Fruit fly (Drosophila melanogaster) whole organism, wandering third instar larva: Measurements from ENCODE around the gene CG33639.

Source experiments
- Abd-B ChIP-seq: fragments of >200 bp; optimal IDR thresholded peaks from 2 replicates; lab custom pipeline; 2017; ENCODE audit warnings: missing biosample characterization, missing genetic modification characterization
- CG32264 ChIP-seq: fragments of 200-800 bp; sonication (Bioruptor generic); optimal IDR thresholded peaks from 2 replicates; lab custom pipeline; 2016; ENCODE audit warnings: missing biosample characterization, missing genetic modification characterization
- CG9705 ChIP-seq: fragments of 200-800 bp; sonication (Bioruptor generic); optimal IDR thresholded peaks from 2 replicates; lab custom pipeline; 2018; ENCODE audit warnings: missing biosample characterization, mild to moderate bottlenecking, missing genetic modification characterization
- Dfd ChIP-seq: fragments of >200 bp; optimal IDR thresholded peaks from 2 replicates; lab custom pipeline; 2017; ENCODE audit warnings: missing biosample characterization, missing genetic modification characterization
- HLH106 ChIP-seq: fragments of 200-800 bp; optimal IDR thresholded peaks from 3 replicates; lab custom pipeline; 2019; ENCODE audit warnings: missing biosample characterization, mild to moderate bottlenecking, missing genetic modification characterization, moderate library complexity
- Hnf4 ChIP-seq: fragments of 200-800 bp; sonication (Bioruptor generic); optimal IDR thresholded peaks from 2 replicates; lab custom pipeline; 2016; ENCODE audit warnings: missing biosample characterization, mild to moderate bottlenecking, missing genetic modification characterization
- Hr83 ChIP-seq: fragments of 200-300 bp; sonication (Bioruptor generic); optimal IDR thresholded peaks from 2 replicates; lab custom pipeline; 2016; ENCODE audit warnings: missing biosample characterization, mild to moderate bottlenecking, missing genetic modification characterization, moderate library complexity; ENCODE audit not compliant: poor library complexity, severe bottlenecking
- Mio ChIP-seq: sonication (Bioruptor generic); optimal IDR thresholded peaks from 2 replicates; lab custom pipeline; 2016; ENCODE audit warnings: missing biosample characterization, missing genetic modification characterization
- Myc ChIP-seq: fragments of >200 bp; optimal IDR thresholded peaks from 2 replicates; lab custom pipeline; 2017
- N ChIP-seq: fragments of >200 bp; optimal IDR thresholded peaks from 2 replicates; lab custom pipeline; 2018; ENCODE audit warnings: missing biosample characterization, missing external identifiers, missing genetic modification characterization
- OdsH ChIP-seq: fragments of 200-800 bp; sonication (Bioruptor generic); optimal IDR thresholded peaks from 2 replicates; lab custom pipeline; 2016; ENCODE audit warnings: missing biosample characterization, mild to moderate bottlenecking, missing genetic modification characterization
- Rel ChIP-seq, 2 experiments: fragments of 200-800 bp; sonication (Bioruptor generic) in 1 of 2; optimal IDR thresholded peaks; 2 replicates in 1 of 2; 3 replicates in 1 of 2; lab custom pipeline; 2016 to 2019; ENCODE audit warnings: mild to moderate bottlenecking in 2 of 2, missing biosample characterization in 2 of 2, missing genetic modification characterization in 2 of 2, moderate library complexity in 1 of 2
- Sp1 ChIP-seq: fragments of 200-800 bp; sonication (Bioruptor generic); optimal IDR thresholded peaks from 3 replicates; lab custom pipeline; 2019; ENCODE audit warnings: missing biosample characterization, mild to moderate bottlenecking, missing genetic modification characterization, moderate library complexity
- Vsx2 ChIP-seq: fragments of 200-300, 225-300 bp; sonication (Bioruptor generic); optimal IDR thresholded peaks from 2 replicates; lab custom pipeline; 2018; ENCODE audit warnings: missing biosample characterization, missing genetic modification characterization; ENCODE audit not compliant: partially characterized antibody
- br ChIP-seq: fragments of 200-800 bp; sonication (Bioruptor generic); optimal IDR thresholded peaks from 2 replicates; lab custom pipeline; 2016; ENCODE audit warnings: missing biosample characterization, missing genetic modification characterization
- brk ChIP-seq: fragments of 200-800 bp; sonication (Bioruptor generic); optimal IDR thresholded peaks from 2 replicates; lab custom pipeline; 2016; ENCODE audit warnings: missing biosample characterization, mild to moderate bottlenecking, missing genetic modification characterization
- dmrt93B ChIP-seq: fragments of 200-800 bp; sonication (Bioruptor generic); optimal IDR thresholded peaks from 2 replicates; lab custom pipeline; 2018; ENCODE audit warnings: missing biosample characterization, mild to moderate bottlenecking, missing genetic modification characterization
- ey ChIP-seq: fragments of 200-800 bp; sonication (Bioruptor generic); optimal IDR thresholded peaks from 2 replicates; lab custom pipeline; 2016; ENCODE audit warnings: missing biosample characterization, missing genetic modification characterization
- foxo ChIP-seq, 2 experiments: fragments of 200-800 bp; sonication (Bioruptor generic); optimal IDR thresholded peaks; 2 replicates in 1 of 2; 3 replicates in 1 of 2; lab custom pipeline; 2016 to 2017; ENCODE audit warnings: missing biosample characterization in 2 of 2, missing genetic modification characterization in 2 of 2
- fru ChIP-seq: fragments of 200-800 bp; sonication (Bioruptor generic); optimal IDR thresholded peaks from 3 replicates; lab custom pipeline; 2016; ENCODE audit warnings: missing biosample characterization, mild to moderate bottlenecking, missing genetic modification characterization
- h ChIP-seq: fragments of 200-800 bp; sonication (Bioruptor generic); optimal IDR thresholded peaks from 3 replicates; lab custom pipeline; 2016; ENCODE audit warnings: missing biosample characterization, mild to moderate bottlenecking, missing genetic modification characterization
- jim ChIP-seq: fragments of 175-275, 200-325 bp; sonication (Bioruptor generic); optimal IDR thresholded peaks from 2 replicates; lab custom pipeline; 2016; ENCODE audit warnings: missing biosample characterization, mild to moderate bottlenecking, missing genetic modification characterization
- lola ChIP-seq: fragments of >200 bp; optimal IDR thresholded peaks from 2 replicates; lab custom pipeline; 2017; ENCODE audit warnings: missing biosample characterization, missing genetic modification characterization
- pan ChIP-seq: fragments of >200 bp; optimal IDR thresholded peaks from 2 replicates; lab custom pipeline; 2017
- psq ChIP-seq: fragments of 200-800 bp; sonication (Bioruptor generic); optimal IDR thresholded peaks from 3 replicates; lab custom pipeline; 2017; ENCODE audit warnings: missing biosample characterization, mild to moderate bottlenecking, missing genetic modification characterization, moderate library complexity
- rgr ChIP-seq: fragments of 200-800 bp; sonication (Bioruptor generic); optimal IDR thresholded peaks from 3 replicates; lab custom pipeline; 2016; ENCODE audit warnings: missing biosample characterization, mild to moderate bottlenecking, missing genetic modification characterization
- sage ChIP-seq: fragments of 200-800 bp; sonication (Bioruptor generic); optimal IDR thresholded peaks from 2 replicates; lab custom pipeline; 2016; ENCODE audit warnings: missing biosample characterization, mild to moderate bottlenecking, missing genetic modification characterization
- sv ChIP-seq: fragments of 200-800 bp; sonication (Bioruptor generic); optimal IDR thresholded peaks from 3 replicates; lab custom pipeline; 2016; ENCODE audit warnings: missing biosample characterization, missing genetic modification characterization
- usp ChIP-seq: fragments of >200 bp; optimal IDR thresholded peaks from 2 replicates; lab custom pipeline; 2017; ENCODE audit warnings: missing biosample characterization, missing genetic modification characterization

CG33639 gene

dm6 chrX:18238449-18238848, 12.6 kb upstream of the CG33639 start:
- no peak for TF ChIP-seq Dfd (GFP tag; lab: Kevin White, UChicago)
- no peak for TF ChIP-seq Rel (GFP tag; optimal IDR thresholded peaks at IDR 0.05; lab: Kevin White, UChicago)
- no peak for TF ChIP-seq Rel (tag; optimal IDR thresholded peaks at IDR 0.05; lab: Kevin White, UChicago)
- no peak for TF ChIP-seq pan (lab: Kevin White, UChicago)
- no peak for TF ChIP-seq Abd-B (GFP tag; lab: Kevin White, UChicago)
- no peak for TF ChIP-seq CG9705 (GFP tag; lab: Kevin White, UChicago)
- TF ChIP-seq HLH106 (tag; lab: Kevin White, UChicago): no peak
- TF ChIP-seq CG32264 (GFP tag; lab: Kevin White, UChicago): no peak
- TF ChIP-seq jim (GFP tag; lab: Kevin White, UChicago): no peak
- no peak for TF ChIP-seq ey (GFP tag; lab: Kevin White, UChicago)
- TF ChIP-seq sv (GFP tag; lab: Kevin White, UChicago): no peak

DNA sequence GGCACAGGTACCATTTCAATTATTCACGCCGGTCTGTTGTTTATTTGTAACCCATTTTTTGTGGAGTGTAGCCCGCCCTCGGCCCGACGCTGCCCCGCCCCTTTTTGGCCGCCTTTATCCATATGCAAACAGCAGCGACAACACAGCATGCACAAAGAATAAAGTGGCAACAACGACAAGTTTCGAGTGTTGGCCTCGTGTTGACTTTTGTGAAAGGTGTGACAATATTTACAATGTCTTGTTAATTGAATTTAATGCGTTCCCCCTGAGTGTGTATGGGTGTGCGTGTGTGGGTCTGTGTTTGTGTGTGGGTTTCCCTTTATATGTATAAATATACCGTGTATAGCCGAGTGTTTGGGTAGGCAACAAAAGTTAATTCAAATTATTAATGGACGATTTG, 12.0 kb upstream of the CG33639 start:
- TF ChIP-seq Dfd (GFP tag; lab: Kevin White, UChicago): no peak
- TF ChIP-seq brk (GFP tag; lab: Kevin White, UChicago): no peak
- no peak for TF ChIP-seq Mio (GFP tag; lab: Kevin White, UChicago)
- TF ChIP-seq Vsx2 (GFP tag; lab: Kevin White, UChicago): no peak
- TF ChIP-seq h (GFP tag; lab: Kevin White, UChicago): no peak
- TF ChIP-seq fru (GFP tag; lab: Kevin White, UChicago): no peak
- TF ChIP-seq sv (GFP tag; lab: Kevin White, UChicago): no peak
- no peak for TF ChIP-seq rgr (GFP tag; lab: Kevin White, UChicago)
- no peak for TF ChIP-seq Rel (GFP tag; optimal IDR thresholded peaks at IDR 0.05; lab: Kevin White, UChicago)
- no peak for TF ChIP-seq Rel (tag; optimal IDR thresholded peaks at IDR 0.05; lab: Kevin White, UChicago)
- no peak for TF ChIP-seq CG9705 (GFP tag; lab: Kevin White, UChicago)
- TF ChIP-seq Hr83 (GFP tag; lab: Kevin White, UChicago): no peak
- TF ChIP-seq CG32264 (GFP tag; lab: Kevin White, UChicago): no peak
- no peak for TF ChIP-seq Sp1
- TF ChIP-seq br (GFP tag; lab: Kevin White, UChicago): no peak
- TF ChIP-seq N (GFP tag; lab: Kevin White, UChicago): no peak
- no peak for TF ChIP-seq sage (GFP tag; lab: Kevin White, UChicago)
- TF ChIP-seq psq (GFP tag; lab: Kevin White, UChicago): no peak
- no peak for TF ChIP-seq OdsH (GFP tag; lab: Kevin White, UChicago)
- no peak for TF ChIP-seq HLH106 (tag; lab: Kevin White, UChicago)
- no peak for TF ChIP-seq lola (GFP tag; lab: Kevin White, UChicago)

DNA sequence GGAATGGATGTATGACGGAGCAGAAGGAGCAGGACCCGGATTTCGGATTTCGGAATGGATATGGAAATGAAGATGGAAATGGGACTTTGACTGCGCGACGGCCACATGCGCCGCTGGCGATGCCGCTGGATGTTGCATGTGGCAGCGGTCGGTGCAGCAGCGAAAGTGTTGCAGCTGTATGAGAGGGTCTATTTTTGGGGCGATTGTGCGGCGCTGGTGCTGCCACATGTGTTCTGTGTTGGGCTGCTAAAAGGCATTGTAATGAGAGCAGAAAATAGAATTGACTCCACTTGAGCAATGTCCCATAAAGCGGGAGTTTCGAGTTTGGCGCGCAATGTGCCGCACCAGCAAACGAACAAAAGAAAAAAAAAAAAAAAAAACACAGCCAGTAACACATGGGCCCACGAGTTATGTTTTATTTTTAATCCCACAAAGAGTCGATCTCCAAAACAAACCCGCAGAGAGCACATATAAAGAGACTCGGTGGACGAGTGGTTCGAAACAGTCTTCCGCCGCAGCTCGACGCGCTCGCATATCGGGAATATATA, 16.9 kb downstream of the CG33639 start, which contains the start of gene Him:
Gene Him, plus strand, starts transcription at position 498 of the 548 bp plus-strand sequence.
- TF ChIP-seq psq (GFP tag; lab: Kevin White, UChicago) (no peak), CG32264 (GFP tag; lab: Kevin White, UChicago) (no peak), Hnf4 (GFP tag; lab: Kevin White, UChicago) (no peak), Myc (no peak), usp (no peak), Hr83 (GFP tag; lab: Kevin White, UChicago) (no peak), jim (GFP tag; lab: Kevin White, UChicago) (no peak), Sp1 (no peak), rgr (GFP tag; lab: Kevin White, UChicago) (no peak), dmrt93B (GFP tag; lab: Kevin White, UChicago) (no peak), pan (lab: Kevin White, UChicago) (no peak), foxo (GFP tag; optimal IDR thresholded peaks at IDR 0.05; lab: Kevin White, UChicago) (no peak), h (GFP tag; lab: Kevin White, UChicago) (no peak)

DNA sequence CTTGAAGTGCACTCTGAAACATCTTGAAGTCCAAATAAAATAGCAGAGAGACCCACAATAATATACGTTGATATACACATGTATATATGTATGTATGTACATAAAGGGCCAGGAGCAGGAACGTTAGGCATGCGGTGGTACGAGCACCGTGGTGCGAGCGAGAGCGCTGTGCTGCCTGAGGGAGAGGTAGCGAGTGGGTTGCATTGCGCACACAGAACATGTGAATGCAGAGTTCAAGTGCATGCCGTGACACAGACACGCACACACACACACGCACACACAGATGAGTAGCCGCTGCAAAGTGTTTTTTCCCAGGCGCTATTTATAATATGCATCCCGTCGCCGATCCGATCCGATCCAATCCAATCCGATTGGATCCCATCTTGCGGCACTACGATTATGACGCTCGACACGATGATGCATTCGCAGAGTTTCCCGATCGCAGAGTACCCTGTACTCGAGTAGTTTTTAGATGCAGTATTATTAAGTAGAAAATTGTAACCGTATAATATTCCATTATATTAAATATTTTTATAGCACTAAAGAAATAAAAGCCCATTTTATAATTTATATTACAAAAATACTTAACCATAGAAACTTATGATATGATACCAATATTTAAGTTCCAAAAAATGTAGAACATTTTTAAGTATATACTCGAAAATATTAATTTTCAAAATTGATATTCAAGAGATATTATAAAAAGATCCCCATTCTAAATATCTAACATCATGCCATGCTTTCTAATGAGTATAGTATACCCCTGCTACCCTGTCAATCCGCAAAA, 17.6 kb downstream of the CG33639 start:
- TF ChIP-seq lola (GFP tag; lab: Kevin White, UChicago): no peak
